Worm (Caenorhabditis elegans) whole organism, L1 larva: ENCODE measurements around the gene srsx-5.

ENCODE experiments used
- F16B12.6 ChIP-seq: fragments of 150-350 bp; optimal IDR thresholded peaks from 2 replicates; lab custom pipeline; 2014; ENCODE audit warnings: missing biosample characterization, missing genetic modification characterization
- Y116A8C.19 ChIP-seq: sonication (generic microtip); optimal IDR thresholded peaks from 2 replicates; lab custom pipeline; 2016; ENCODE audit warnings: missing compliant biosample characterization, missing genetic modification characterization, borderline replicate concordance
- blmp-1 ChIP-seq: fragments of 150-350 bp; optimal IDR thresholded peaks from 2 replicates; lab custom pipeline; 2014; ENCODE audit warnings: missing biosample characterization, missing genetic modification characterization
- ceh-88 ChIP-seq: fragments of 200-800 bp; sonication (Bioruptor generic); IDR thresholded peaks from 2 replicates; pipeline ENCODE4 v1.3.6; 2022; ENCODE audit warnings: missing genetic modification characterization, missing compliant biosample characterization
- ceh-90 ChIP-seq: sonication (generic microtip); optimal IDR thresholded peaks from 2 replicates; lab custom pipeline; 2016; ENCODE audit warnings: missing genetic modification characterization, missing compliant biosample characterization
- dsc-1 ChIP-seq: sonication (generic microtip); optimal IDR thresholded peaks from 2 replicates; lab custom pipeline; 2016; ENCODE audit warnings: mild to moderate bottlenecking, missing genetic modification characterization, missing compliant biosample characterization
- efl-1 ChIP-seq, 4 experiments: fragments of 150-350 bp; optimal IDR thresholded peaks in 3 of 4; peaks in 1 of 4; 1 replicate in 1 of 4; 2 replicates in 3 of 4; lab custom pipeline; 2014; ENCODE audit warnings: missing biosample characterization in 2 of 4, missing genetic modification characterization in 2 of 4, missing genetic modification reagents in 2 of 4
- egl-13 ChIP-seq: sonication (generic microtip); optimal IDR thresholded peaks from 2 replicates; lab custom pipeline; 2016; ENCODE audit warnings: missing genotype, missing genetic modification reagents, missing genetic modification characterization, missing compliant biosample characterization
- fkh-10 ChIP-seq: sonication (generic microtip); optimal IDR thresholded peaks from 2 replicates; lab custom pipeline; 2017; ENCODE audit warnings: missing biosample characterization, missing genetic modification reagents, missing genetic modification characterization
- fkh-8 ChIP-seq: sonication (generic microtip); optimal IDR thresholded peaks from 2 replicates; lab custom pipeline; 2016; ENCODE audit warnings: mild to moderate bottlenecking, missing genetic modification characterization, missing compliant biosample characterization
- grh-1 ChIP-seq: fragments of 200-800 bp; sonication (Bioruptor generic); IDR thresholded peaks from 2 replicates; pipeline ENCODE4 v1.3.6; 2022; ENCODE audit warnings: missing genetic modification reagents, missing genetic modification characterization, missing compliant biosample characterization
- hpl-2 ChIP-seq: fragments of 150-350 bp; optimal IDR thresholded peaks from 2 replicates; lab custom pipeline; 2014; ENCODE audit warnings: missing biosample characterization, missing genetic modification reagents, missing genetic modification characterization
- lin-14 ChIP-seq: fragments of 200-800 bp; sonication (Bioruptor generic); optimal IDR thresholded peaks from 2 replicates; lab custom pipeline; 2018; ENCODE audit warnings: mild to moderate bottlenecking, missing genetic modification characterization, moderate library complexity, missing compliant biosample characterization
- lin-15B ChIP-seq: fragments of 150-350 bp; sonication (generic microtip); optimal IDR thresholded peaks from 3 replicates; lab custom pipeline; 2014; ENCODE audit warnings: missing biosample characterization, missing genetic modification characterization
- lin-35 ChIP-seq, 2 experiments: fragments of 150-350 bp; optimal IDR thresholded peaks; 2 replicates each; lab custom pipeline; 2014; ENCODE audit warnings: missing biosample characterization in 2 of 2, missing genetic modification characterization in 2 of 2, missing genetic modification reagents in 2 of 2
- lsy-2 ChIP-seq, 2 experiments: fragments of 150-350 bp; optimal IDR thresholded peaks; 2 replicates each; lab custom pipeline; 2014; ENCODE audit warnings: missing biosample characterization in 2 of 2, missing genetic modification characterization in 2 of 2
- nhr-19 ChIP-seq: fragments of 200-800 bp; sonication (Bioruptor generic); conservative IDR thresholded peaks from 2 replicates; pipeline ENCODE4 v1.3.6; 2022; ENCODE audit warnings: missing genetic modification characterization, missing compliant biosample characterization
- nhr-20 ChIP-seq: sonication (generic microtip); optimal IDR thresholded peaks from 2 replicates; lab custom pipeline; 2016; ENCODE audit warnings: mild to moderate bottlenecking, missing genetic modification characterization, missing compliant biosample characterization
- nhr-237 ChIP-seq: fragments of 150-350 bp; optimal IDR thresholded peaks from 2 replicates; lab custom pipeline; 2014; ENCODE audit warnings: missing biosample characterization, missing genetic modification characterization
- nhr-28 ChIP-seq: fragments of 150-350 bp; optimal IDR thresholded peaks from 2 replicates; lab custom pipeline; 2014; ENCODE audit warnings: missing biosample characterization, missing genetic modification characterization
- nhr-47 ChIP-seq: sonication (generic microtip); optimal IDR thresholded peaks from 2 replicates; lab custom pipeline; 2016; ENCODE audit warnings: mild to moderate bottlenecking, missing genetic modification characterization, moderate library complexity, missing compliant biosample characterization
- nhr-71 ChIP-seq: sonication (generic microtip); optimal IDR thresholded peaks from 2 replicates; lab custom pipeline; 2016; ENCODE audit warnings: mild to moderate bottlenecking, missing genetic modification characterization, moderate library complexity, missing compliant biosample characterization
- nhr-77 ChIP-seq: fragments of 150-350 bp; optimal IDR thresholded peaks from 2 replicates; lab custom pipeline; 2014; ENCODE audit warnings: missing biosample characterization, missing genetic modification characterization
- nhr-84 ChIP-seq: sonication (generic microtip); optimal IDR thresholded peaks from 2 replicates; lab custom pipeline; 2017; ENCODE audit warnings: missing biosample characterization, missing genetic modification characterization
- pag-3 ChIP-seq: sonication (generic microtip); optimal IDR thresholded peaks from 2 replicates; lab custom pipeline; 2017; ENCODE audit warnings: missing genetic modification characterization, mild to moderate bottlenecking, missing compliant biosample characterization, antibody characterized with exemption, borderline replicate concordance; ENCODE audit not compliant: insufficient read depth
- rnt-1 ChIP-seq: sonication (generic microtip); optimal IDR thresholded peaks from 2 replicates; lab custom pipeline; 2016; ENCODE audit warnings: mild to moderate bottlenecking, missing genetic modification characterization, moderate library complexity, missing compliant biosample characterization
- skn-1 ChIP-seq: fragments of 150-350 bp; optimal IDR thresholded peaks from 2 replicates; lab custom pipeline; 2014; ENCODE audit warnings: missing biosample characterization, missing genetic modification characterization
- snu-23 ChIP-seq: sonication (generic microtip); optimal IDR thresholded peaks from 2 replicates; lab custom pipeline; 2016; ENCODE audit warnings: missing genetic modification characterization, missing compliant biosample characterization
- sox-4 ChIP-seq: sonication (generic microtip); optimal IDR thresholded peaks from 2 replicates; lab custom pipeline; 2016; ENCODE audit warnings: missing genetic modification characterization, missing compliant biosample characterization
- swsn-7 ChIP-seq: sonication (generic microtip); optimal IDR thresholded peaks from 2 replicates; lab custom pipeline; 2016; ENCODE audit warnings: missing genetic modification characterization, missing compliant biosample characterization
- tbx-2 ChIP-seq: sonication (generic microtip); optimal IDR thresholded peaks from 2 replicates; lab custom pipeline; 2016; ENCODE audit warnings: missing genetic modification characterization, missing compliant biosample characterization
- tlp-1 ChIP-seq: fragments of 150-350 bp; optimal IDR thresholded peaks from 2 replicates; lab custom pipeline; 2014; ENCODE audit warnings: missing biosample characterization, missing genetic modification characterization
- unc-86 ChIP-seq: sonication (generic microtip); optimal IDR thresholded peaks from 2 replicates; lab custom pipeline; 2016; ENCODE audit warnings: missing genetic modification characterization, missing compliant biosample characterization
- xbp-1 ChIP-seq: sonication (generic microtip); optimal IDR thresholded peaks from 2 replicates; lab custom pipeline; 2016; ENCODE audit warnings: missing genetic modification characterization, missing compliant biosample characterization
- zag-1 ChIP-seq: fragments of 150-350 bp; optimal IDR thresholded peaks from 2 replicates; lab custom pipeline; 2014; ENCODE audit warnings: missing biosample characterization, missing genetic modification characterization
- ztf-11 ChIP-seq, 2 experiments: sonication (generic microtip); optimal IDR thresholded peaks; 2 replicates each; lab custom pipeline; 2016 to 2017; ENCODE audit warnings: missing genetic modification characterization in 2 of 2, missing biosample characterization in 1 of 2, missing compliant biosample characterization in 1 of 2

The srsx-5 gene

ce11 chrV:7956218-7956617, 27.5 kb downstream of the srsx-5 start, which contains the start of gene pals-34:
TSS of gene pals-34 (minus strand) at chrV:7956497.
- TF ChIP-seq efl-1 (optimal IDR thresholded peaks at IDR 0.05; lab: Kevin White, UChicago): no peak
- TF ChIP-seq efl-1 (GFP tag; optimal IDR thresholded peaks at IDR 0.05 in 1 of 2; lab: Kevin White, UChicago): peak in 1 of 2 experiments; percentile 87
- no peak for TF ChIP-seq fkh-10 (GFP tag; lab: Kevin White, UChicago)

- peak; percentile 40 for TF ChIP-seq blmp-1 (tag; lab: Kevin White, UChicago)
- TF ChIP-seq lin-35 (GFP tag; optimal IDR thresholded peaks at IDR 0.05; lab: Kevin White, UChicago): no peak
Observed at ce11 chrV:7958740-7959320, 30.1 kb downstream of the srsx-5 start, which contains the start of the genes clec-217 and F26D11.2. TSS of gene clec-217 (minus strand) at chrV:7958840. TSS of gene F26D11.2 (plus strand) at chrV:7959270.

- TF ChIP-seq tlp-1 (no peak), lin-15B (no peak), nhr-84 (tag; lab: Kevin White, UChicago) (no peak), nhr-71 (tag; lab: Kevin White, UChicago) (no peak), nhr-77 (no peak), grh-1 (GFP tag; lab: Robert Waterston, UW) (no peak), snu-23 (GFP tag; lab: Kevin White, UChicago) (no peak), egl-13 (tag; lab: Kevin White, UChicago) (no peak), nhr-19 (no peak)
Observed at ce11 chrV:7964429-7964828, 35.7 kb downstream of the srsx-5 start.

ce11 chrV:7969107-7969506, 40.3 kb downstream of the srsx-5 start, which contains the start of gene che-7:
TSS of gene che-7 (minus strand) at chrV:7969207.
- no peak for TF ChIP-seq rnt-1 (tag; lab: Kevin White, UChicago)

ce11 chrV:7970519-7970918, 41.8 kb downstream of the srsx-5 start:
- peak; percentile 51 for TF ChIP-seq nhr-71 (tag; lab: Kevin White, UChicago)
- TF ChIP-seq fkh-8 (tag; lab: Kevin White, UChicago): peak; percentile 77
- peak; percentile 22 for TF ChIP-seq egl-13 (tag; lab: Kevin White, UChicago)
- TF ChIP-seq lin-14 (GFP tag; lab: Kevin White, UChicago): peak; percentile 16
- TF ChIP-seq dsc-1 (tag; lab: Kevin White, UChicago): peak; percentile 46
- no peak for TF ChIP-seq nhr-28
- TF ChIP-seq skn-1 (tag; lab: Kevin White, UChicago): no peak
- peak; percentile 32 for TF ChIP-seq sox-4 (tag; lab: Kevin White, UChicago)
- peak in 1 of 2 experiments; percentile 1 for TF ChIP-seq lsy-2 (tag; optimal IDR thresholded peaks at IDR 0.05; lab: Kevin White, UChicago)
- peak; percentile 43 for TF ChIP-seq nhr-20 (tag; lab: Kevin White, UChicago)
- TF ChIP-seq nhr-47 (tag; lab: Kevin White, UChicago): peak; percentile 41
- TF ChIP-seq swsn-7: no peak

ce11 chrV:7971376-7971775, 42.6 kb downstream of the srsx-5 start:
- no peak for TF ChIP-seq unc-86 (tag; lab: Kevin White, UChicago)
- TF ChIP-seq nhr-20 (tag; lab: Kevin White, UChicago): no peak
- TF ChIP-seq fkh-8 (tag; lab: Kevin White, UChicago): peak; percentile 69
- TF ChIP-seq nhr-28: no peak
- TF ChIP-seq lsy-2 (tag; optimal IDR thresholded peaks at IDR 0.05; lab: Kevin White, UChicago): no peak
- no peak for TF ChIP-seq F16B12.6
- no peak for TF ChIP-seq nhr-237 (tag; lab: Kevin White, UChicago)
- peak; percentile 12 for TF ChIP-seq sox-4 (tag; lab: Kevin White, UChicago)
- TF ChIP-seq ceh-90 (tag; lab: Kevin White, UChicago): no peak
- no peak for TF ChIP-seq hpl-2 (GFP tag; lab: Kevin White, UChicago)
- TF ChIP-seq Y116A8C.19 (tag; lab: Kevin White, UChicago): no peak
- no peak for TF ChIP-seq swsn-7
- no peak for TF ChIP-seq snu-23 (GFP tag; lab: Kevin White, UChicago)
- no peak for TF ChIP-seq ceh-88 (GFP tag; lab: Robert Waterston, UW)
- no peak for TF ChIP-seq ztf-11 (tag; optimal IDR thresholded peaks at IDR 0.05; lab: Kevin White, UChicago)
- TF ChIP-seq dsc-1 (tag; lab: Kevin White, UChicago): peak; percentile 8
- TF ChIP-seq pag-3 (tag; lab: Kevin White, UChicago): no peak
- TF ChIP-seq tbx-2 (tag; lab: Kevin White, UChicago): no peak
- TF ChIP-seq zag-1 (tag; lab: Kevin White, UChicago): no peak
- TF ChIP-seq nhr-71 (tag; lab: Kevin White, UChicago): peak; percentile 8
- TF ChIP-seq xbp-1 (tag; lab: Kevin White, UChicago): no peak
